Worm (Caenorhabditis elegans) whole organism, late embryonic: ENCODE results near the gene arcp-1.

Experiments used
- C38D4.7 ChIP-seq: fragments of 200-800 bp; sonication (Bioruptor generic); optimal IDR thresholded peaks from 2 replicates; lab custom pipeline; 2018; ENCODE audit warnings: mild to moderate bottlenecking, missing genetic modification characterization, moderate library complexity, missing compliant biosample characterization
- F13H6.1 ChIP-seq: sonication (generic microtip); optimal IDR thresholded peaks from 2 replicates; lab custom pipeline; 2016; ENCODE audit warnings: missing genetic modification characterization, missing compliant biosample characterization
- T23F11.4 ChIP-seq: fragments of 200-800 bp; sonication (Bioruptor generic); optimal IDR thresholded peaks from 2 replicates; lab custom pipeline; 2018; ENCODE audit warnings: mild to moderate bottlenecking, missing genetic modification characterization, missing compliant biosample characterization
- Y22D7AL.16 ChIP-seq: sonication (generic microtip); optimal IDR thresholded peaks from 2 replicates; lab custom pipeline; 2016; ENCODE audit warnings: missing genetic modification characterization, missing compliant biosample characterization
- ceh-18 ChIP-seq: sonication (generic microtip); optimal IDR thresholded peaks from 2 replicates; lab custom pipeline; 2016; ENCODE audit warnings: missing genetic modification characterization, missing compliant biosample characterization
- ceh-2 ChIP-seq: sonication (generic microtip); optimal IDR thresholded peaks from 2 replicates; lab custom pipeline; 2016; ENCODE audit warnings: missing genotype, missing genetic modification characterization, missing compliant biosample characterization
- ceh-22 ChIP-seq: sonication (generic microtip); optimal IDR thresholded peaks from 2 replicates; lab custom pipeline; 2017; ENCODE audit warnings: missing biosample characterization, missing genetic modification characterization
- ceh-30 ChIP-seq: fragments of 150-350 bp; optimal IDR thresholded peaks from 2 replicates; lab custom pipeline; 2014; ENCODE audit warnings: missing biosample characterization, missing genetic modification characterization
- ceh-31 ChIP-seq: sonication (generic microtip); optimal IDR thresholded peaks from 2 replicates; lab custom pipeline; 2016; ENCODE audit warnings: missing genetic modification characterization, missing compliant biosample characterization
- ceh-34 ChIP-seq: sonication (generic microtip); optimal IDR thresholded peaks from 2 replicates; lab custom pipeline; 2016; ENCODE audit warnings: mild to moderate bottlenecking, missing genetic modification characterization, missing compliant biosample characterization
- ceh-6 ChIP-seq: fragments of 200-800 bp; sonication (Bioruptor generic); optimal IDR thresholded peaks from 2 replicates; lab custom pipeline; 2018; ENCODE audit warnings: mild to moderate bottlenecking, missing genetic modification characterization, missing compliant biosample characterization
- che-1 ChIP-seq: sonication (generic microtip); optimal IDR thresholded peaks from 2 replicates; lab custom pipeline; 2016; ENCODE audit warnings: mild to moderate bottlenecking, missing genetic modification characterization, missing compliant biosample characterization
- dmd-4 ChIP-seq: sonication (generic microtip); optimal IDR thresholded peaks from 2 replicates; lab custom pipeline; 2016; ENCODE audit warnings: borderline replicate concordance, missing genetic modification characterization, missing compliant biosample characterization
- elt-2 ChIP-seq: sonication (generic microtip); optimal IDR thresholded peaks from 2 replicates; lab custom pipeline; 2016; ENCODE audit warnings: missing genetic modification reagents, missing genetic modification characterization, missing compliant biosample characterization
- gmeb-2 ChIP-seq: sonication (generic microtip); optimal IDR thresholded peaks from 2 replicates; lab custom pipeline; 2016; ENCODE audit warnings: missing genetic modification characterization, inconsistent platforms, missing compliant biosample characterization
- hlh-30 ChIP-seq: sonication (generic microtip); optimal IDR thresholded peaks from 2 replicates; lab custom pipeline; 2017; ENCODE audit warnings: antibody characterized with exemption, missing genetic modification characterization, missing compliant biosample characterization; ENCODE audit not compliant: insufficient read depth
- nfya-1 ChIP-seq: sonication (generic microtip); optimal IDR thresholded peaks from 2 replicates; lab custom pipeline; 2017; ENCODE audit warnings: missing genetic modification characterization, mild to moderate bottlenecking, missing compliant biosample characterization, antibody characterized with exemption, moderate library complexity
- npax-4 ChIP-seq: sonication (generic microtip); optimal IDR thresholded peaks from 2 replicates; lab custom pipeline; 2016; ENCODE audit warnings: missing genetic modification characterization, missing compliant biosample characterization
- pat-9 ChIP-seq: fragments of 200-800 bp; sonication (Bioruptor generic); optimal IDR thresholded peaks from 2 replicates; lab custom pipeline; 2018; ENCODE audit warnings: mild to moderate bottlenecking, missing genetic modification characterization, moderate library complexity, missing compliant biosample characterization
- pax-1 ChIP-seq: fragments of 150-350 bp; optimal IDR thresholded peaks from 2 replicates; lab custom pipeline; 2014; ENCODE audit warnings: missing biosample characterization, missing genetic modification characterization
- pros-1 ChIP-seq: fragments of 150-350 bp; optimal IDR thresholded peaks from 2 replicates; lab custom pipeline; 2014; ENCODE audit warnings: missing biosample characterization, missing genetic modification reagents, missing genetic modification characterization
- ref-2 ChIP-seq: sonication (generic microtip); optimal IDR thresholded peaks from 2 replicates; lab custom pipeline; 2016; ENCODE audit warnings: missing genetic modification characterization, missing compliant biosample characterization
- rnt-1 ChIP-seq: sonication (generic microtip); optimal IDR thresholded peaks from 2 replicates; lab custom pipeline; 2016; ENCODE audit warnings: missing genetic modification characterization, missing compliant biosample characterization
- tbx-2 ChIP-seq: sonication (generic microtip); optimal IDR thresholded peaks from 2 replicates; lab custom pipeline; 2016; ENCODE audit warnings: missing genetic modification characterization, missing compliant biosample characterization
- unc-3 ChIP-seq, 2 experiments: fragments of 200-800 bp in 1 of 2; sonication (Bioruptor generic) in 1 of 2; sonication (generic microtip) in 1 of 2; conservative IDR thresholded peaks in 1 of 2; optimal IDR thresholded peaks in 1 of 2; 2 replicates each; pipeline versions ENCODE4 v1.3.6 to Lab custom; 2016 to 2022; ENCODE audit warnings: missing compliant biosample characterization in 2 of 2, missing genetic modification characterization in 2 of 2, missing genetic modification reagents in 1 of 2
- unc-42 ChIP-seq: sonication (generic microtip); optimal IDR thresholded peaks from 2 replicates; lab custom pipeline; 2016; ENCODE audit warnings: missing genotype, missing genetic modification characterization, missing compliant biosample characterization
- unc-55 ChIP-seq: sonication (generic microtip); optimal IDR thresholded peaks from 2 replicates; lab custom pipeline; 2017; ENCODE audit warnings: missing biosample characterization, missing genetic modification reagents, missing genetic modification characterization
- ztf-16 ChIP-seq: sonication (generic microtip); optimal IDR thresholded peaks from 2 replicates; lab custom pipeline; 2017; ENCODE audit warnings: missing genetic modification characterization, missing compliant biosample characterization

The arcp-1 gene

ce11 chrIII:3799213-3799612, 40.0 kb upstream of the arcp-1 start:
- TF ChIP-seq npax-4 (tag; lab: Kevin White, UChicago), result no peak
- TF ChIP-seq ceh-31 (tag; lab: Kevin White, UChicago), result no peak
- peak; percentile 28 for TF ChIP-seq elt-2
- peak; percentile 23 for TF ChIP-seq nfya-1 (tag; lab: Kevin White, UChicago)

DNA sequence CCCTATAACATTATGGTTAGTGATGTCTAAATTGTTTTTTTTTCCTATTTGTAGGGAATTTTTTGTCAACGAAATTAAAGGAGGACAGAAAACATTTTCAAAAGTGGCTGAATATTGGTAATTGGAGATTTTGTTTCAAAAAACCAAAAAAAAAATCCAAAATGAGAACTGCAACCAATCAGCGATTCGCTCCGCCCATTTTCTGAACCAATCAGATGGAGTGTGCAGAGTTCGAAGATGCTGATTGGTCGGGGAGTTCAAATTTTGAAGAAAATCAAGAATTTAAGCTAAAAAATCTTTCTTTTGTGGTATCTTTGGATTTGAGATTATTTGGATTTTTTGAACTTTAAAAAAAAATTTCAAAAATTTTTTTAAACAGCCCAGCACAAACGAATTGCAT, 39.2 kb upstream of the arcp-1 start:
- TF ChIP-seq tbx-2 (tag; lab: Kevin White, UChicago) (no peak), nfya-1 (tag; lab: Kevin White, UChicago) (peak; percentile 98)

DNA sequence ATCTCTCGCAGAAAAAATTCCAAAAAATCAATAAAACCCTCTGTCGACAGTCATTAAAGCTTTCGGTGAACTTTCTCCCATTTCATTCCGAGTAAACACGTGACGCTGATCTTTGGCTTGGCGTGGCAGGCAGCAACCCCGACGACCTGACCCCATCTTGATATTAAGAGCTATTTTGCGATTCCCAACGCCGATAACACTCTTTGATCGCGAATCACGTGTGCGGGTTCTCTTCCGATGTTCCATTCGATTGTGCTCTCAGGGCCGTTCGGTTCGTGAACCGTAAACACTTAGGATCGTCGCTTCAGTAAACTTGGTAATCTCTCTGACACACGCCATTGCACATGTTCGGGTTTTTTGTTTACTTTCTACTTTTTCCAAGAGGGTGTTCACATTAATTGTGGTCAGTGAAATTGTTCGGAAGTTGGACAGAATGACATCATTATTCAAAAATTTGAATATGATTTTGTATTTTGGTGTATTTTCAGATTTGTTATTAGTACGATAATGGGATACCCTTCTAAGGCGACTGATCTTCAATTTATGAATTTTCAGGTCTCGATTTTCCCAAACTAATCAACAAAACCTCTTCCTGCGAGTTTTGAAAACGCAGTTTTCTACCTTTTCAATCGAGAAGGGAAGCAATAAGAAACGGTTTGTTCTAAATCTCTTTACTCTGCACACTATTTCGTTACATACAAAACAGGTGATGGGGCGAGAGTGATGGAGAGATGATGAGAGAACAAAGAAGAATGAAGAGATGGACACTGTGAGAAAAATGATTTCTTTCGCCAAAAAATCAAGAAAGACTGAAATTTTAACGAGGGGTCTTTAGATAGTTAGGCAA, 38.2 kb upstream of the arcp-1 start:
- TF ChIP-seq pat-9 (no peak), tbx-2 (tag; lab: Kevin White, UChicago) (peak; percentile 17), hlh-30 (tag; lab: Kevin White, UChicago) (peak; percentile 49), rnt-1 (tag; lab: Kevin White, UChicago) (peak; percentile 57), pax-1 (tag; lab: Kevin White, UChicago) (peak; percentile 4)

- TF ChIP-seq T23F11.4 (GFP tag; lab: Kevin White, UChicago), result no peak
Measured at ce11 chrIII:3795933-3796332, 36.7 kb upstream of the arcp-1 start.

DNA sequence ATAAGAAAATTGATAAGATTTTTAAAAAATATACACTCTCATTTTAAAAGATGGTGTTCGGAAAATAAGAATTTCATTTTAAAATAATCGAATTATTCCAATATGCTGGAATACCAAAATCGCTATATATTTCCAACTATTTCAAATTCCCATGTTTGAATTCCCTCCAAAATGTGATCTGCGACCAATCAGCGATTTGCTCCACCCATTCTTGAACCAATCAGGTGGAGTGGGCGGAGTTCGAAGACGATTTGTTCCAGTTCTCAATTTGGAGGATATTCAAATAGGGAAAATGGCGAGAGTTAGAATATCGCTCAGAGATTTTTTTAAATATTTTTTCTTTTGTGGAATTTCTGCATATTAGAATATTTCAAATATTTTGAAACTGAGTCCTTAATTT, 31.6 kb upstream of the arcp-1 start:
- peak; percentile 92 for TF ChIP-seq nfya-1 (tag; lab: Kevin White, UChicago)
- no peak for TF ChIP-seq ceh-6 (GFP tag; lab: Kevin White, UChicago)
- no peak for TF ChIP-seq ceh-2 (tag; lab: Kevin White, UChicago)
- TF ChIP-seq, all 69 proteins: peak for 1

DNA sequence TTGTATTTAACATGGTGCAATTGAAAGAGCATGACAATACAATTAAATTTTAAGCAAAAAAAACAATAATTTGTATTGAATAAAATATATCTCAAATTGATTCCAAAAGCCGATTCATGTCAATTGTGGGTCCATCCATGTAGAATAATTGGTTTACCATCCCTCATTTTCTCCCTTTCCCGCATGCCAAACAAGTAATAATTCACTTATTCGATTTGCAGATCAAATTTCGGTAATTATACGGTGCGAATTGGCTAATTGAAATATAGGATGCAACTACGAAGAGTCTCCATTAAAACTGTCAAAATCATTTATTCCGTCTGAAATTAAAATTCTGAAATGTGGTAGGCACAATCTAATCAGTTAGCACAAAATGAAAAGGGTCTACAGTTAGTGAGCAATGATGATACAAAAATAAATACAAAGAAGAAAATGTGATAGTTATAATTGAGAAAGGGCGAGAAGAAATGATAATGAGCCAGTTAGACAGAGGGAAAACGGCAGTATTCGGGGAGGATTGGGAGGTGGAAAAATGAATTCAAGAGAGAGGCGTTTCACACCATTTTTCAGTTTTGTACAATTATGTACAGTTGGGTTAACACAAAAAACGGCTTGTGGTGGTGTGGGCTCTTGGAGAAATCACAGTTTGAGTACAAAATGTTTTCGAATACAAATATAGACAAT, 30.6 kb upstream of the arcp-1 start:
- TF ChIP-seq C38D4.7 (no peak), ceh-31 (tag; lab: Kevin White, UChicago) (peak; percentile 73), unc-42 (tag; lab: Kevin White, UChicago) (peak; percentile 94), pros-1 (tag; lab: Kevin White, UChicago) (peak; percentile 14), Y22D7AL.16 (tag; lab: Kevin White, UChicago) (no peak)

DNA sequence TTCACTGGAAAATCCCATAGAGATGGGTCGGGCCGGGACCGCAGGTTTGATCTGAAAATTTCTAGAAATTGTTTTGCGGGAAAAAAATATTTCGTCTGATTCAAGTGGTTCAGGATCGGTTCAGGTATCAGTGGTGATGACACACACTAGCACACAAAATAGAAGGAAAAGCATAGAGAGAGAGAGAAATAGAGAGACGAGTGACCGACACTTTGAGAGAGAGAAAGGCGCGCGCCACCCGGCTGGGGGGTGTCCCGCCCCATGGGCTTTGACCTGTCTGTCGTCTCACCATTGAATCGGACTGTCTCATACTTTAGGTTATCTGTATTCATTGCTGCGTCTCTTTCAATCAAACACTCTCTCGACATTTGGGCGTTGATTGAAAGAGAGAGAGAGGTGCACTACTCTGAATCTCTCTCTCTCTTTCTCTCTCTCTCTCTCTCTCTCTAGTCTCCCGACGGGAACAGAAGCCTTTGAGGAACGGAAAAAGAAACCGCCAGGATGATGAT, 27.3 kb upstream of the arcp-1 start, which contains the start of gene acy-3:
Gene acy-3, minus strand, starts transcription at position 51 of the 509 bp plus-strand sequence.
- TF ChIP-seq hlh-30 (tag; lab: Kevin White, UChicago) (peak; percentile 13), ceh-31 (tag; lab: Kevin White, UChicago) (peak; percentile 32), unc-3 (GFP tag; conservative IDR thresholded peaks at IDR 0.05; lab: Robert Waterston, UW) (no peak), unc-3 (tag; optimal IDR thresholded peaks at IDR 0.05; lab: Kevin White, UChicago) (no peak), che-1 (tag; lab: Kevin White, UChicago) (peak; percentile 7), unc-55 (GFP tag; lab: Kevin White, UChicago) (peak; percentile 60), tbx-2 (tag; lab: Kevin White, UChicago) (peak; percentile 44), ceh-18 (tag; lab: Kevin White, UChicago) (peak; percentile 56), ceh-34 (tag; lab: Kevin White, UChicago) (peak; percentile 40), gmeb-2 (peak; percentile 3), dmd-4 (tag; lab: Kevin White, UChicago) (no peak), rnt-1 (tag; lab: Kevin White, UChicago) (peak; percentile 73), ceh-22 (tag; lab: Kevin White, UChicago) (no peak), ceh-2 (tag; lab: Kevin White, UChicago) (peak; percentile 13), ceh-30 (tag; lab: Kevin White, UChicago) (no peak), ztf-16 (tag; lab: Kevin White, UChicago) (no peak), nfya-1 (tag; lab: Kevin White, UChicago) (peak; percentile 47), F13H6.1 (tag; lab: Kevin White, UChicago) (peak; percentile 70), ref-2 (tag; lab: Kevin White, UChicago) (peak; percentile 64)
- TF ChIP-seq, all 69 proteins: peak for 13
